Fruit fly (Drosophila melanogaster): ENCODE results near the gene brk.

The brk gene

DNA sequence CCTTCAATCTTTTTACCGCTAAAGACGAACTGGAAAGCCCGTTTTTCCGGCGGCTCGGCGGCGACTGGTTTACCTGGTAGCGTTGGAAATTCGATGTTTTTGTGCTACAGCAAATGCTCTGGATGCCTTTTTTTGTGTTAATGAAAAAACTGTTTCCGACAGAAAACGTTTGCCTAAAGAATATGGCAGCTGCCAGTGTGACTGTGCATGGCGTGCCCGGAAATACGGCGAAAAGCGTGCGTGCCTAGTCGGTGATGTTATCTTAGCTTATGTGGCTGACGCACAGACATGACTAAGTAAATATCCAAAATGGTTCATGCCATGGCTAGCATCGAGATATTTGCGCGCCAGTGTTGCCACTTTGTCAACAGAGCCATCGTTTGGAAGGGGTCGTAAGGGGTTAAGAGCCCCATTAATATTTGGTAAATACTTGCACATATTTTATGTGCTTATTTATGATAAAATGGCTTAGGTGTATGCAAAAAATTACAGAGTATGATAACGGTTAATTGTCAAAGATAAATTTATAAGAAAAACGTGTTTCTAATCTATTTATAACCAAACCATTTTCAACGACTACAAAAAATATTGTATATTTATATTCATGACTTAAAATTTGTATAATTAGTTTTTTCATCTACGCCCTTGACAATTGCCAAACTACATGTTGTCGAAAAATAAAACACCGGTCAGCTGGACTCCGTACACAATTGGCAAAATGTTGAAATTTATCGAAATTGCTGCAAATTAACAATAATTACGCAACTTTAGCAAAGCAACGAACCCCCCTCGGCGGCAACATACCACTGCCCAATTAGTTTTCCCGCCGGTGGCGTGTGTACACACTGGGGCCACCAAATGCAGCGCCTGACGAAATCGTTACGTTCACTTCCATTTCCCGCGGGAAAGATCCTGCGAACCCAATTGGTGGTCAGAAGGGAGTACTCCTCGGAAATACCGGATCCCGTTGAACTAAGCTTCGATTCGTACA lies 21.4 kb upstream of the brk start, which contains the start of gene CG2059 (continued):
- no peak for TF ChIP-seq cwo (GFP tag; optimal IDR thresholded peaks at IDR 0.05)
- peak; percentile 54 for TF ChIP-seq chn (GFP tag; optimal IDR thresholded peaks at IDR 0.05)
- TF ChIP-seq luna (GFP tag; optimal IDR thresholded peaks at IDR 0.05): no peak
- peak; percentile 24 for TF ChIP-seq CG30431 (GFP tag; optimal IDR thresholded peaks at IDR 0.05)
- TF ChIP-seq CG3838 (GFP tag; optimal IDR thresholded peaks at IDR 0.05): no peak
- TF ChIP-seq HLH4C (GFP tag; IDR thresholded peaks at IDR 0.05; ENCODE audit: partially characterized antibody): 0 out of 3 replicates have a peak, but pooled peaks have one; percentile 23
- peak; percentile 74 for TF ChIP-seq CG9932 (GFP tag; IDR thresholded peaks at IDR 0.05)
- peak; percentile 64 for TF ChIP-seq sisA (GFP tag; IDR thresholded peaks at IDR 0.05)
- peak; percentile 84 for TF ChIP-seq Elba2 (GFP tag; optimal IDR thresholded peaks at IDR 0.05)
- no peak for TF ChIP-seq CG1832 (GFP tag; optimal IDR thresholded peaks at IDR 0.05)
- no peak for TF ChIP-seq crc (GFP tag; optimal IDR thresholded peaks at IDR 0.05)
- peak; percentile 16 for TF ChIP-seq CG3995 (GFP tag; optimal IDR thresholded peaks at IDR 0.05)
- peak; percentile 74; the same call in 2 of the 3 replicates for TF ChIP-seq CG11456 (GFP tag; IDR thresholded peaks at IDR 0.05)
- TF ChIP-seq Ssrp (tag; optimal IDR thresholded peaks at IDR 0.05): no peak
- TF ChIP-seq gfzf (GFP tag; optimal IDR thresholded peaks at IDR 0.05): peak; percentile 97
- peak; percentile 64 for TF ChIP-seq Mad (GFP tag; optimal IDR thresholded peaks at IDR 0.05)
- no peak for TF ChIP-seq nau (GFP tag; optimal IDR thresholded peaks at IDR 0.05)
- TF ChIP-seq C15 (GFP tag; IDR thresholded peaks at IDR 0.05): no peak
- peak; percentile 50 for TF ChIP-seq pum (GFP tag; optimal IDR thresholded peaks at IDR 0.05)
- TF ChIP-seq bbx (GFP tag; IDR thresholded peaks at IDR 0.05; ENCODE audit: partially characterized antibody): peak; percentile 58
- peak; percentile 27; the same call in 1 of the 2 replicates for TF ChIP-seq wdn (GFP tag; IDR thresholded peaks at IDR 0.05)
- TF ChIP-seq CG7745 (tag; optimal IDR thresholded peaks at IDR 0.05): peak; percentile 90
- peak; percentile 39 for TF ChIP-seq CG12942 (GFP tag; optimal IDR thresholded peaks at IDR 0.05)
- no peak for TF ChIP-seq CG14860 (GFP tag; IDR thresholded peaks at IDR 0.05; ENCODE audit: partially characterized antibody)
- TF ChIP-seq sd (tag; optimal IDR thresholded peaks at IDR 0.05): peak; percentile 66
- no peak for TF ChIP-seq corto (GFP tag; optimal IDR thresholded peaks at IDR 0.05)
- TF ChIP-seq da (GFP tag; optimal IDR thresholded peaks at IDR 0.05): peak; percentile 44
- TF ChIP-seq sc (optimal IDR thresholded peaks at IDR 0.05): no peak
- TF ChIP-seq sc (GFP tag; optimal IDR thresholded peaks at IDR 0.05): no peak
- peak; percentile 25 for TF ChIP-seq emc (GFP tag; optimal IDR thresholded peaks at IDR 0.05)
- peak; percentile 54 for TF ChIP-seq abd-A (tag; optimal IDR thresholded peaks at IDR 0.05)
- TF ChIP-seq Dip3 (GFP tag; optimal IDR thresholded peaks at IDR 0.05): peak; percentile 32
- no peak for TF ChIP-seq HLH3B (GFP tag; IDR thresholded peaks at IDR 0.05)
- peak; percentile 53 for TF ChIP-seq ssp (GFP tag; IDR thresholded peaks at IDR 0.05)
- TF ChIP-seq cato (GFP tag; optimal IDR thresholded peaks at IDR 0.05; ENCODE audit: borderline replicate concordance): no peak
- no peak for TF ChIP-seq Hr78 (GFP tag; optimal IDR thresholded peaks at IDR 0.05)
- TF ChIP-seq CG1602 (GFP tag; optimal IDR thresholded peaks at IDR 0.05): peak; percentile 26
- TF ChIP-seq CG5180 (GFP tag; optimal IDR thresholded peaks at IDR 0.05): no peak
- peak; percentile 66; the same call in 1 of the 3 replicates for TF ChIP-seq CG2199 (GFP tag; IDR thresholded peaks at IDR 0.05)
- 0 out of 3 replicates have a peak, but pooled peaks have one; percentile 43 for TF ChIP-seq CG2889 (GFP tag; IDR thresholded peaks at IDR 0.05)
- no peak for TF ChIP-seq br (optimal IDR thresholded peaks at IDR 0.05)
- peak; percentile 13; the same call in 1 of the 2 replicates for TF ChIP-seq gt (GFP tag; IDR thresholded peaks at IDR 0.05)
- TF ChIP-seq bowl (GFP tag; IDR thresholded peaks at IDR 0.05): no peak
- TF ChIP-seq jumu (GFP tag; optimal IDR thresholded peaks at IDR 0.05): peak; percentile 69
- TF ChIP-seq CG30403 (GFP tag; optimal IDR thresholded peaks at IDR 0.05): peak; percentile 48
- peak; percentile 37; the same call in 1 of the 2 replicates for TF ChIP-seq CG31441 (GFP tag; IDR thresholded peaks at IDR 0.05)
- TF ChIP-seq Awh (GFP tag; IDR thresholded peaks at IDR 0.05): no peak
- TF ChIP-seq CG14667 (GFP tag; IDR thresholded peaks at IDR 0.05): 0 out of 2 replicates have a peak, but pooled peaks have one; percentile 11
- TF ChIP-seq sens (GFP tag): peak; percentile 63
